Worm (Caenorhabditis elegans) whole organism, L4/young adult: ENCODE data around the gene nhr-277.

Experiments
- dao-5 ChIP-seq: sonication (generic microtip); optimal IDR thresholded peaks from 2 replicates; lab custom pipeline; 2016; ENCODE audit warnings: missing genotype, missing genetic modification characterization, moderate library complexity, missing compliant biosample characterization
- him-1 ChIP-seq: sonication (generic microtip); optimal IDR thresholded peaks from 2 replicates; lab custom pipeline; 2016; ENCODE audit warnings: missing genotype, missing genetic modification reagents, missing genetic modification characterization, missing compliant biosample characterization

DNA sequence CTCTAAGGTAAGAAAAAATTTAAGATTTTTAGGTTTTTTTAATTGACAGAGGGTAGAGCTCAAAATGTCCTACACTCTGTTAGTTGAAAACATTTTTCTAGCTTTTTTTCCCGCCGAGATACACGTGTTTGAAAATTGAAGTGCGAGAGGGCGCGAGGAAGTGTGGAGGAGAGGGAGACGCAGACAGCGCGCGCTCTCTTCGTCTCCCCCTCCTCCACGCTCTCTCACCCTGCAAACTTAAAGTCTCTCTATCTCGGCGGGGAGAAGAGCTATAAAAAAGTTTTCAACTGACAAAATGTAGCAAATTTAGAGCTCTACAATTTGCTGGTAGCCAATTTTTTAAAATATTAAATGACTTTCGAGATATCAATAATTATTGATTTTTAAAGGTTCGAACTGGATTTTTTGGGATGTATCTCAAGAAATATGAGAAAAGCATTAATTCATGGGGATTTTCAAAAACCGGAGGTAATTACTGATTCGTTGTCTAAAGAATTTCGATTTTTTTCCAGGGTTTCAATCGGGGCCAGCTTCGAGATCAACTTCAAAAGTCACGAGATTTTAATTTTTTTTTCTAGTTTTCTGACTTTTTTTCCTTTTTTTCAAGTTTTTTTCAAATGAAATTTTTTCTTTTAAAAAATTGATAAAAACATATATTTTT lies 22.4 kb downstream of the nhr-277 start:
- TF ChIP-seq him-1 (tag; lab: Kevin White, UChicago) (no peak), dao-5 (tag; lab: Kevin White, UChicago) (no peak)
